Worm (Caenorhabditis elegans) whole organism, L3 larva: ENCODE measurements around the gene frpr-21.

Experiments
- aly-2 ChIP-seq: fragments of 150-350 bp; optimal IDR thresholded peaks from 2 replicates; lab custom pipeline; 2014; ENCODE audit warnings: missing biosample characterization, missing genetic modification characterization
- ama-1 ChIP-seq: fragments of 150-350 bp; optimal IDR thresholded peaks from 2 replicates; lab custom pipeline; 2018
- ceh-16 ChIP-seq: sonication (generic microtip); optimal IDR thresholded peaks from 2 replicates; lab custom pipeline; 2017; ENCODE audit warnings: missing biosample characterization, missing genetic modification characterization
- daf-12 ChIP-seq: fragments of 150-350 bp; optimal IDR thresholded peaks from 2 replicates; lab custom pipeline; 2014; ENCODE audit warnings: missing biosample characterization, missing genetic modification reagents, missing genetic modification characterization
- egl-27 ChIP-seq: sonication (generic microtip); optimal IDR thresholded peaks from 4 replicates; lab custom pipeline; 2017; ENCODE audit warnings: missing biosample characterization, missing genetic modification reagents, missing genetic modification characterization
- egl-5 ChIP-seq: fragments of 150-350 bp; optimal IDR thresholded peaks from 2 replicates; lab custom pipeline; 2017; ENCODE audit warnings: missing biosample characterization, missing genetic modification reagents, missing genetic modification characterization, inconsistent platforms
- elt-1 ChIP-seq: fragments of 150-350 bp; optimal IDR thresholded peaks from 2 replicates; lab custom pipeline; 2014; ENCODE audit warnings: missing biosample characterization, missing genetic modification characterization
- elt-2 ChIP-seq: sonication (generic microtip); optimal IDR thresholded peaks from 2 replicates; lab custom pipeline; 2016; ENCODE audit warnings: missing genetic modification reagents, mild to moderate bottlenecking, missing genetic modification characterization, missing compliant biosample characterization
- eor-1 ChIP-seq, 2 experiments: fragments of 150-350 bp; optimal IDR thresholded peaks; 2 replicates each; lab custom pipeline; 2014 to 2018; ENCODE audit warnings: missing biosample characterization in 2 of 2, missing genetic modification characterization in 2 of 2
- fkh-10 ChIP-seq: sonication (generic microtip); optimal IDR thresholded peaks from 2 replicates; lab custom pipeline; 2017; ENCODE audit warnings: missing biosample characterization, missing genetic modification reagents, missing genetic modification characterization
- hmg-11 ChIP-seq: sonication (generic microtip); optimal IDR thresholded peaks from 2 replicates; lab custom pipeline; 2016; ENCODE audit warnings: missing genetic modification characterization, missing compliant biosample characterization
- jun-1 ChIP-seq: fragments of 150-350 bp; optimal IDR thresholded peaks from 2 replicates; lab custom pipeline; 2014; ENCODE audit warnings: missing biosample characterization, missing genetic modification reagents, missing genetic modification characterization
- lin-15B ChIP-seq: fragments of 150-350 bp; optimal IDR thresholded peaks from 2 replicates; lab custom pipeline; 2014; ENCODE audit warnings: missing biosample characterization, missing genetic modification characterization
- nfya-1 ChIP-seq: sonication (generic microtip); optimal IDR thresholded peaks from 2 replicates; lab custom pipeline; 2017; ENCODE audit warnings: missing genetic modification characterization, mild to moderate bottlenecking, missing compliant biosample characterization, antibody characterized with exemption, moderate library complexity; ENCODE audit not compliant: insufficient read depth
- nhr-11 ChIP-seq: fragments of 150-350 bp; optimal IDR thresholded peaks from 2 replicates; lab custom pipeline; 2014; ENCODE audit warnings: missing biosample characterization, missing genetic modification characterization
- nhr-12 ChIP-seq: fragments of 150-350 bp; optimal IDR thresholded peaks from 2 replicates; lab custom pipeline; 2014; ENCODE audit warnings: missing biosample characterization, missing genetic modification characterization
- nhr-23 ChIP-seq: fragments of 150-350 bp; optimal IDR thresholded peaks from 2 replicates; lab custom pipeline; 2014; ENCODE audit warnings: missing biosample characterization, missing genetic modification reagents, missing genetic modification characterization
- nhr-237 ChIP-seq: fragments of 150-350 bp; optimal IDR thresholded peaks from 2 replicates; lab custom pipeline; 2014; ENCODE audit warnings: missing biosample characterization, missing genetic modification characterization
- nhr-25 ChIP-seq: sonication (generic microtip); optimal IDR thresholded peaks from 2 replicates; lab custom pipeline; 2017; ENCODE audit warnings: missing biosample characterization, missing genetic modification characterization
- nhr-43 ChIP-seq: sonication (generic microtip); optimal IDR thresholded peaks from 2 replicates; lab custom pipeline; 2016; ENCODE audit warnings: mild to moderate bottlenecking, missing genetic modification characterization, missing compliant biosample characterization; ENCODE audit not compliant: poor library complexity, severe bottlenecking
- pha-4 ChIP-seq: fragments of 150-350 bp; optimal IDR thresholded peaks from 2 replicates; lab custom pipeline; 2014; ENCODE audit warnings: missing biosample characterization, missing genetic modification reagents, missing genetic modification characterization
- pqm-1 ChIP-seq: fragments of 150-350 bp; optimal IDR thresholded peaks from 2 replicates; lab custom pipeline; 2017; ENCODE audit warnings: missing biosample characterization, missing genetic modification characterization, inconsistent platforms
- sea-2 ChIP-seq: fragments of 150-350 bp; sonication (generic microtip); optimal IDR thresholded peaks from 4 replicates; lab custom pipeline; 2014; ENCODE audit warnings: missing biosample characterization, missing genetic modification reagents, missing genetic modification characterization
- skn-1 ChIP-seq: fragments of 150-350 bp; optimal IDR thresholded peaks from 2 replicates; lab custom pipeline; 2014; ENCODE audit warnings: missing biosample characterization, missing genetic modification characterization
- snpc-4 ChIP-seq: fragments of 150-350 bp; optimal IDR thresholded peaks from 2 replicates; lab custom pipeline; 2014; ENCODE audit warnings: missing biosample characterization, missing genetic modification characterization
- unc-62 ChIP-seq: fragments of 150-350 bp; sonication (generic microtip); optimal IDR thresholded peaks from 4 replicates; lab custom pipeline; 2014; ENCODE audit warnings: missing biosample characterization, missing genetic modification reagents, missing genetic modification characterization
- ztf-11 ChIP-seq: fragments of 150-350 bp; optimal IDR thresholded peaks from 2 replicates; lab custom pipeline; 2014; ENCODE audit warnings: missing biosample characterization, missing genetic modification characterization
- ztf-4 ChIP-seq: fragments of 150-350 bp; optimal IDR thresholded peaks from 2 replicates; lab custom pipeline; 2014; ENCODE audit warnings: missing biosample characterization, missing genetic modification characterization

frpr-21 gene

ce11 chrII:10446814-10447213 lies 25.0 kb upstream of the frpr-21 start:
- TF ChIP-seq elt-1 (tag; lab: Kevin White, UChicago): no peak
- TF ChIP-seq unc-62 (GFP tag; lab: Kevin White, UChicago): no peak
- TF ChIP-seq pqm-1 (tag; lab: Kevin White, UChicago): no peak
- TF ChIP-seq eor-1 (tag; optimal IDR thresholded peaks at IDR 0.05; lab: Kevin White, UChicago): no peak
- TF ChIP-seq pha-4 (tag; lab: Kevin White, UChicago): peak; percentile 75

DNA sequence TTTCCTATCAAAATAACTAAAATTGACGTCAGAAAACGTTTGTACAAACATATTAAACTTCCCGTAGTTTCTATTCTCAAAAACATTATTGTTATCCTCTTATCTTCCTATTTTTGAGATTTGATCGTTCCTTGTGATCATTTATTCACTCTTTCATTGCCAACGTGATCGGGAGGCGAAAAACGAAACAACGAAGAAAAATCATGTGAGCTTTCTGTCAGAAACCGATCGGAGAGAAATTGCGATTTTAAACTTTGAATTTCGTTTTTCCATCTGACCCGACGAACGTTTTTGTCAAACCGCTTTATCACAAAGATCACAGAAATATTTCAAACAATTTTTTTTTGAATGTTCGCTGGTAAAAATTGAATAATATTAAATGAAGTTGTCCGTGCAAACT lies 24.5 kb upstream of the frpr-21 start:
- no peak for TF ChIP-seq aly-2 (tag; lab: Kevin White, UChicago)
- peak; percentile 12 for TF ChIP-seq snpc-4
- peak; percentile 68 for TF ChIP-seq elt-2
- peak; percentile 15 for TF ChIP-seq nfya-1 (tag; lab: Kevin White, UChicago)
- TF ChIP-seq skn-1 (tag; lab: Kevin White, UChicago): no peak
- peak; percentile 26 for TF ChIP-seq nhr-23 (tag; lab: Kevin White, UChicago)
- TF ChIP-seq pqm-1 (tag; lab: Kevin White, UChicago): peak; percentile 58
- peak; percentile 48 for TF ChIP-seq elt-1 (tag; lab: Kevin White, UChicago)
- TF ChIP-seq nhr-43 (tag; lab: Kevin White, UChicago): peak; percentile 10
- peak; percentile 43 for TF ChIP-seq jun-1 (tag; lab: Kevin White, UChicago)
- TF ChIP-seq pha-4 (tag; lab: Kevin White, UChicago): peak; percentile 8

- TF ChIP-seq lin-15B (tag; lab: Kevin White, UChicago): peak; percentile 30
- peak; percentile 1 for TF ChIP-seq fkh-10 (GFP tag; lab: Kevin White, UChicago)
- no peak for TF ChIP-seq ztf-11 (tag; lab: Kevin White, UChicago)
- TF ChIP-seq nhr-25: peak; percentile 27
- peak; percentile 1 for TF ChIP-seq ama-1 (lab: Kevin White, UChicago)
- TF ChIP-seq nfya-1 (tag; lab: Kevin White, UChicago): peak; percentile 25
These were observed 23.9 kb upstream of the frpr-21 start for ce11 chrII:10445738-10446137.

DNA sequence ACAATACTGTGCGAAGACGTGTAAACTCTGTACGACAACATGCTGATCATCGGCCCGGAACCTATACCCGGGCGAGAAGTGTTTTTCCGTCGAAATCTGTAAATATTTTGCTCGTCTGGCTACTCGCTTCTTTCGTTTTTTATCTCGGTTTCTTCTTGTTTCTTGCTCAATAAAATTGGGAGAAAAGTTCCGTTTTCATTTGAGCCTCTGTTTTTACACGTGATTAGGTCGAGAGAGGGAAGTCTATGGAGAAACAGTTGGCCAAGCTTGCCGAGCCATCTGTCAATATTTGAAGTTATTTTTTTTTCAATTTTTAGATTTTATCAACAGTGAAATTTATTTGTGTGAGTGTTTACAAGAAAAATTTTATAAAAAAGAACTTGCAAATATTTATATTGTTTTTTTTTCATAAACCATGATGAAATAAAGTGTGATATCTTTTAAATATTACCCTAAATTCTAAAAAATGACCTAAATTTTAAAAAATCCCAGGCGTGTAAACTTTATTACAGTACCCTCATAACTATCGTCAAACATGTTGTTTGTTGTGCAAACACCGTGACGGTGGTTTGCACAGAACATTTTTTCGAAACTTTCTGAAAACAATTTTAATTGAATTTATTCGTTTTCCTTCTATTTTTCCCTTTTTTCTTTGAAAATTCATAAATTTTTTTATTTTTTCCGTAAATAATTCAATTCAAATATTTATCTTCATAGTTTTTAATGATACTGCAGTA lies 23.3 kb upstream of the frpr-21 start:
- TF ChIP-seq pha-4 (tag; lab: Kevin White, UChicago): peak; percentile 83
- peak; percentile 1 for TF ChIP-seq lin-15B (tag; lab: Kevin White, UChicago)
- TF ChIP-seq egl-5 (tag; lab: Kevin White, UChicago): peak; percentile 14
- no peak for TF ChIP-seq ztf-4 (tag; lab: Kevin White, UChicago)

DNA sequence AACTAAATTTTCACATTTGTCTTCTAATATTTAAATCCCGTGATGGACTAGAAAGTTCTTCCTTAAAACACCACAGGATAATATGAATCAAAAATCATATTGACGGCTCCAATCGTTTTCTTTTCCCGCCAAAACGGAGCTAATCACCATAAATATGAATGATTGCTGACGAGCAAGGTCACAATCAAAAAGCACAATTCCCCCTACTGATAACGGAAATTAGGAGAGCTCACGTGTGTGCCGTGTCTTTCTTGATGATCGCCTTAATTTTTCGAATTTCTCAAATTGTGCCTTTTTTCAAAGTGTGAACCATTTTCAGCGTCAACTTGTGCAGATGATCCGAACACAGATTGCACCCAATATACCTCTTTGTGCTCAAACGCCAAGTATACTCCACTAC lies 22.1 kb upstream of the frpr-21 start:
- TF ChIP-seq unc-62 (GFP tag; lab: Kevin White, UChicago) (no peak), pqm-1 (tag; lab: Kevin White, UChicago) (peak; percentile 72), elt-2 (peak; percentile 83)
- TF ChIP-seq, all 47 proteins: peak for 2

DNA sequence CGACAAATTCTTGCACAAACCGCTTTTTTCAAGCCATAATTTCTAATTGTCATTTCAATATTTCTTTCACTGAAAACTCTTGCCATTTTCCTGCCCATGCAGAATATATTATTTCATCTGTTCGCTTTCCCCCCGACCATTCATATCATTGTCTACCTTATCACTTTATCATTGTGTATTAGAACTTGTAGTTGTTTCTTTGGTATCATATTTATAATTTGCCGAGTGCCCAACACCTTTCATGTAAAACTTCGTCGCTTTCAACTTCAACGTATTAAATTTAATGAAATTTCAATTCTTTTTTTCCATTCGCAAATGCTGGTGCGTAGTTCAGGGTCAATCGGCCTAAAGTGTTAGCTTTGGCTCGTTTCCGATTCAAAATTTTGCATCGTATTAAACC lies 21.0 kb upstream of the frpr-21 start, which contains the start of gene ZK673.1:
TSS of gene ZK673.1 (plus strand) at position 301 of the 400 bp plus-strand sequence.
- peak; percentile 2 for TF ChIP-seq elt-2

ce11 chrII:10439976-10440375 lies 18.1 kb upstream of the frpr-21 start, which contains the start of gene E04D5.4:
TSS of gene E04D5.4 (plus strand) at chrII:10440276.
- TF ChIP-seq ceh-16 (no peak), aly-2 (tag; lab: Kevin White, UChicago) (no peak), nhr-11 (tag; lab: Kevin White, UChicago) (no peak), sea-2 (GFP tag; lab: Kevin White, UChicago) (no peak), pha-4 (tag; lab: Kevin White, UChicago) (no peak), egl-5 (tag; lab: Kevin White, UChicago) (no peak), pqm-1 (tag; lab: Kevin White, UChicago) (no peak), egl-27 (no peak), ama-1 (lab: Kevin White, UChicago) (no peak)

DNA sequence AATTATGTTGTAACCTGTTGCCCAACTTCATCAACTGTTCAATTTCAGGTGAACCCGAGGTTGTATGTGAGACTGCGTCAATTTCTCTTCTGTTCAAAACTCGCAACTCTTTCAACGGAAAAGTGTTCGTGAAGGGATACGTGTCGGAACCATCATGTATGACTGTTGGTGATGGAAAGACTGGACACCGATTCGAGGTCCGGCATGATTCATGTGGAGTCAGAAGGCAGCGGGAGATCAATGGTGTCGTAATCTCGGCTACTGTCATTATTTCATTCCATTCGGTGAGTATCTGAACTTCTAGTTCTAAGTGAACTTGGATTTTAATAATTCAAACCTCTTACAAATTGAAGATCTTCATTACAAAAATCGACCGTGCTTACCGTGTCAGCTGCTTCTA lies 16.0 kb upstream of the frpr-21 start:
- TF ChIP-seq hmg-11 (tag; lab: Kevin White, UChicago): no peak
- TF ChIP-seq snpc-4: no peak
- no peak for TF ChIP-seq nhr-23 (tag; lab: Kevin White, UChicago)
- TF ChIP-seq egl-5 (tag; lab: Kevin White, UChicago): no peak
- no peak for TF ChIP-seq fkh-10 (GFP tag; lab: Kevin White, UChicago)
- no peak for TF ChIP-seq nhr-12
- TF ChIP-seq nfya-1 (tag; lab: Kevin White, UChicago): no peak
- TF ChIP-seq skn-1 (tag; lab: Kevin White, UChicago): no peak
- TF ChIP-seq ztf-4 (tag; lab: Kevin White, UChicago): no peak
- TF ChIP-seq elt-1 (tag; lab: Kevin White, UChicago): no peak
- no peak for TF ChIP-seq daf-12 (tag; lab: Kevin White, UChicago)
- TF ChIP-seq nhr-237 (tag; lab: Kevin White, UChicago): no peak
